Fruit fly (Drosophila melanogaster) whole organism, embryonic: ENCODE data around the gene CG43658.

Experiments used
- Asciz ChIP-seq: fragments of 200-800 bp; sonication (Bioruptor generic); optimal IDR thresholded peaks from 2 replicates; lab custom pipeline; 2017; ENCODE audit warnings: missing biosample characterization, mild to moderate bottlenecking, missing genetic modification characterization, missing genetic modification reagents
- Atf-2 ChIP-seq: fragments of 200-800 bp; sonication (Bioruptor generic); optimal IDR thresholded peaks from 2 replicates; lab custom pipeline; 2016; ENCODE audit warnings: missing biosample characterization, missing genetic modification characterization
- Bdp1 ChIP-seq: fragments of 200-800 bp; sonication (Bioruptor generic); optimal IDR thresholded peaks from 3 replicates; lab custom pipeline; 2016; ENCODE audit warnings: missing biosample characterization, missing genetic modification characterization
- C15 ChIP-seq: fragments of 200-800 bp; sonication (Bioruptor generic); IDR thresholded peaks from 3 replicates; pipeline ENCODE4 v1.3.6; 2022; ENCODE audit warnings: missing biosample characterization, missing genetic modification characterization
- CG1024 ChIP-seq: fragments of 200-800 bp; sonication (Bioruptor generic); IDR thresholded peaks from 2 replicates; pipeline ENCODE4 v1.3.6; 2022; ENCODE audit warnings: missing biosample characterization, missing genetic modification characterization
- CG11247 ChIP-seq: fragments of 200-800 bp; sonication (Bioruptor generic); IDR thresholded peaks from 2 replicates; pipeline ENCODE4 v1.3.6; 2022; ENCODE audit warnings: missing biosample characterization, missing genetic modification characterization
- CG11456 ChIP-seq: fragments of 200-800 bp; sonication (Bioruptor generic); IDR thresholded peaks from 3 replicates; pipeline ENCODE4 v1.3.6; 2022; ENCODE audit warnings: missing biosample characterization, missing genetic modification characterization
- CG1233 ChIP-seq: fragments of 200-800 bp; sonication (Bioruptor generic); optimal IDR thresholded peaks from 4 replicates; lab custom pipeline; 2018; ENCODE audit warnings: missing biosample characterization, mild to moderate bottlenecking, missing genetic modification characterization
- CG14667 ChIP-seq: fragments of 200-800 bp; sonication (Bioruptor generic); IDR thresholded peaks from 2 replicates; pipeline ENCODE4 v1.3.6; 2022; ENCODE audit warnings: missing biosample characterization, missing genetic modification characterization
- CG15073 ChIP-seq: fragments of 200-800 bp; sonication (Bioruptor generic); optimal IDR thresholded peaks from 2 replicates; lab custom pipeline; 2016; ENCODE audit warnings: missing biosample characterization, missing genetic modification characterization
- CG1603 ChIP-seq: fragments of 200-800 bp; sonication (Bioruptor generic); optimal IDR thresholded peaks from 2 replicates; lab custom pipeline; 2019; ENCODE audit warnings: missing biosample characterization, mild to moderate bottlenecking, missing genetic modification characterization, moderate library complexity
- CG16863 ChIP-seq: fragments of 200-800 bp; sonication (Bioruptor generic); optimal IDR thresholded peaks from 3 replicates; lab custom pipeline; 2016; ENCODE audit warnings: missing biosample characterization, missing genetic modification characterization
- CG18476 ChIP-seq: fragments of 200-800 bp; sonication (Bioruptor generic); optimal IDR thresholded peaks from 2 replicates; lab custom pipeline; 2016; ENCODE audit warnings: missing biosample characterization, mild to moderate bottlenecking, missing genetic modification characterization
- CG2678 ChIP-seq: fragments of 200-800 bp; sonication (Bioruptor generic); optimal IDR thresholded peaks from 3 replicates; lab custom pipeline; 2019; ENCODE audit warnings: missing biosample characterization, mild to moderate bottlenecking, missing genetic modification characterization, moderate library complexity
- CG4707 ChIP-seq: fragments of 200-800 bp; sonication (Bioruptor generic); optimal IDR thresholded peaks from 2 replicates; lab custom pipeline; 2018; ENCODE audit warnings: missing biosample characterization, mild to moderate bottlenecking, missing genetic modification characterization, moderate library complexity
- CG7271 ChIP-seq: fragments of 200-800 bp; sonication (Bioruptor generic); optimal IDR thresholded peaks from 2 replicates; lab custom pipeline; 2018; ENCODE audit warnings: missing biosample characterization, mild to moderate bottlenecking, missing genetic modification characterization, moderate library complexity
- CG7839 ChIP-seq: fragments of 200-800 bp; sonication (Bioruptor generic); optimal IDR thresholded peaks from 3 replicates; lab custom pipeline; 2018; ENCODE audit warnings: missing biosample characterization, mild to moderate bottlenecking, missing genetic modification characterization, moderate library complexity
- CG7987 ChIP-seq: fragments of 200-800 bp; sonication (Bioruptor generic); optimal IDR thresholded peaks from 2 replicates; lab custom pipeline; 2018; ENCODE audit warnings: missing biosample characterization, mild to moderate bottlenecking, missing genetic modification characterization, moderate library complexity
- CG8089 ChIP-seq: fragments of 200-800 bp; sonication (Bioruptor generic); optimal IDR thresholded peaks from 3 replicates; lab custom pipeline; 2016; ENCODE audit warnings: missing biosample characterization, missing genetic modification characterization
- CG8924 ChIP-seq: fragments of 200-800 bp; optimal IDR thresholded peaks from 3 replicates; lab custom pipeline; 2019; ENCODE audit warnings: missing biosample characterization, mild to moderate bottlenecking, missing genetic modification characterization, moderate library complexity
- CG9727 ChIP-seq: fragments of 200-800 bp; sonication (Bioruptor generic); optimal IDR thresholded peaks from 3 replicates; lab custom pipeline; 2017; ENCODE audit warnings: missing biosample characterization, mild to moderate bottlenecking, missing genetic modification characterization
- D19A ChIP-seq: fragments of 200-800 bp; optimal IDR thresholded peaks from 3 replicates; lab custom pipeline; 2019; ENCODE audit warnings: missing biosample characterization, mild to moderate bottlenecking, missing genetic modification characterization, moderate library complexity
- Dfd ChIP-seq, 2 experiments: fragments of >200 bp; optimal IDR thresholded peaks; 2 replicates each; lab custom pipeline; 2017; ENCODE audit warnings: missing biosample characterization in 2 of 2, missing genetic modification characterization in 2 of 2
- HLH54F ChIP-seq: fragments of 200-800 bp; sonication (Bioruptor generic); optimal IDR thresholded peaks from 3 replicates; lab custom pipeline; 2016; ENCODE audit warnings: missing biosample characterization, missing genetic modification characterization
- HmgD ChIP-seq: fragments of 200-800 bp; sonication (Bioruptor generic); optimal IDR thresholded peaks from 3 replicates; lab custom pipeline; 2016; ENCODE audit warnings: missing biosample characterization, missing genetic modification characterization
- Hr51 ChIP-seq, 2 experiments: fragments of 200-800 bp; sonication (Bioruptor generic); optimal IDR thresholded peaks; 2 replicates in 1 of 2; 3 replicates in 1 of 2; lab custom pipeline; 2016 to 2018; ENCODE audit warnings: missing biosample characterization in 2 of 2, missing genetic modification characterization in 2 of 2, mild to moderate bottlenecking in 1 of 2, moderate library complexity in 1 of 2
- Max ChIP-seq: fragments of 200-800 bp; sonication (Bioruptor generic); optimal IDR thresholded peaks from 2 replicates; lab custom pipeline; 2016; ENCODE audit warnings: missing biosample characterization, mild to moderate bottlenecking, missing genetic modification characterization
- Myb ChIP-seq: fragments of 200-800 bp; sonication (Bioruptor generic); optimal IDR thresholded peaks from 2 replicates; lab custom pipeline; 2016; ENCODE audit warnings: missing biosample characterization, missing genetic modification characterization
- Rfx ChIP-seq: fragments of 200-800 bp; sonication (Bioruptor generic); IDR thresholded peaks from 2 replicates; pipeline ENCODE4 v1.3.6; 2022; ENCODE audit warnings: missing biosample characterization, missing genetic modification characterization
- Xbp1 ChIP-seq: fragments of 200-800 bp; sonication (Bioruptor generic); optimal IDR thresholded peaks from 3 replicates; lab custom pipeline; 2016; ENCODE audit warnings: missing biosample characterization, mild to moderate bottlenecking, missing genetic modification characterization
- amos ChIP-seq: fragments of 200-800 bp; sonication (Bioruptor generic); IDR thresholded peaks from 2 replicates; pipeline ENCODE4 v1.3.6; 2022; ENCODE audit warnings: missing biosample characterization, missing genetic modification characterization; ENCODE audit not compliant: partially characterized antibody
- aop ChIP-seq: fragments of 200-800 bp; sonication (Bioruptor generic); IDR thresholded peaks from 2 replicates; pipeline ENCODE4 v1.3.6; 2022; ENCODE audit warnings: missing biosample characterization, missing genetic modification characterization
- ase ChIP-seq: fragments of 200-800 bp; sonication (Bioruptor generic); IDR thresholded peaks from 3 replicates; pipeline ENCODE4 v1.3.6; 2022; ENCODE audit warnings: missing biosample characterization, missing genetic modification characterization
- chif ChIP-seq, 2 experiments: fragments of 200-800 bp; sonication (Bioruptor generic); optimal IDR thresholded peaks; 3 replicates each; lab custom pipeline; 2016; ENCODE audit warnings: missing biosample characterization in 2 of 2, missing genetic modification characterization in 2 of 2
- crc ChIP-seq: fragments of 200-800 bp; sonication (Bioruptor generic); optimal IDR thresholded peaks from 2 replicates; lab custom pipeline; 2016; ENCODE audit warnings: missing biosample characterization, missing genetic modification characterization
- crp ChIP-seq, 2 experiments: fragments of 200-800 bp; sonication (Bioruptor generic); optimal IDR thresholded peaks; 2 replicates in 1 of 2; 3 replicates in 1 of 2; lab custom pipeline; 2017; ENCODE audit warnings: missing biosample characterization in 2 of 2, missing genetic modification characterization in 2 of 2, mild to moderate bottlenecking in 1 of 2, moderate library complexity in 1 of 2
- danr ChIP-seq: fragments of 200-800 bp; sonication (Bioruptor generic); IDR thresholded peaks from 2 replicates; pipeline ENCODE4 v1.3.6; 2022; ENCODE audit warnings: missing biosample characterization, missing genetic modification characterization
- fu2 ChIP-seq: fragments of 200-800 bp; sonication (Bioruptor generic); optimal IDR thresholded peaks from 2 replicates; lab custom pipeline; 2016; ENCODE audit warnings: missing biosample characterization, missing genetic modification characterization
- her ChIP-seq: fragments of 200-800 bp; sonication (Bioruptor generic); optimal IDR thresholded peaks from 2 replicates; lab custom pipeline; 2016; ENCODE audit warnings: missing biosample characterization, missing genetic modification characterization
- hkb ChIP-seq, 2 experiments: fragments of 200-800 bp in 1 of 2; fragments of >200 bp in 1 of 2; sonication (Bioruptor generic) in 1 of 2; IDR thresholded peaks in 1 of 2; optimal IDR thresholded peaks in 1 of 2; 2 replicates each; pipeline versions ENCODE4 v1.3.6 to Lab custom; 2017 to 2022; ENCODE audit warnings: missing biosample characterization in 1 of 2, missing genetic modification characterization in 1 of 2
- insv ChIP-seq, 2 experiments: fragments of 200-800 bp; sonication (Bioruptor generic); optimal IDR thresholded peaks; 3 replicates each; lab custom pipeline; 2016 to 2018; ENCODE audit warnings: missing biosample characterization in 2 of 2, missing genetic modification characterization in 2 of 2
- jigr1 ChIP-seq: fragments of 200-800 bp; sonication (Bioruptor generic); IDR thresholded peaks from 3 replicates; pipeline ENCODE4 v1.3.6; 2022; ENCODE audit warnings: missing biosample characterization, missing genetic modification characterization
- jumu ChIP-seq: fragments of 200-800 bp; sonication (Bioruptor generic); optimal IDR thresholded peaks from 3 replicates; lab custom pipeline; 2016; ENCODE audit warnings: missing biosample characterization, missing genetic modification characterization
- kay ChIP-seq: fragments of 200-800 bp; sonication (Bioruptor generic); optimal IDR thresholded peaks from 2 replicates; lab custom pipeline; 2016; ENCODE audit warnings: missing biosample characterization, missing genetic modification characterization
- klu ChIP-seq: fragments of 200-800 bp; sonication (Bioruptor generic); IDR thresholded peaks from 2 replicates; pipeline ENCODE4 v1.3.6; 2022; ENCODE audit warnings: missing biosample characterization, missing genetic modification characterization
- nerfin-2 ChIP-seq: fragments of 200-800 bp; sonication (Bioruptor generic); IDR thresholded peaks from 2 replicates; pipeline ENCODE4 v1.3.6; 2022; ENCODE audit warnings: missing biosample characterization, missing genetic modification characterization; ENCODE audit not compliant: partially characterized antibody
- schlank ChIP-seq: fragments of 200-800 bp; sonication (Bioruptor generic); optimal IDR thresholded peaks from 2 replicates; lab custom pipeline; 2018; ENCODE audit warnings: missing biosample characterization, mild to moderate bottlenecking, missing genetic modification characterization
- scrt ChIP-seq: fragments of 200-800 bp; sonication (Bioruptor generic); optimal IDR thresholded peaks from 2 replicates; lab custom pipeline; 2018; ENCODE audit warnings: missing biosample characterization, mild to moderate bottlenecking, missing genetic modification characterization, moderate library complexity
- sens-2 ChIP-seq: fragments of 200-800 bp; sonication (Bioruptor generic); IDR thresholded peaks from 2 replicates; pipeline ENCODE4 v1.3.6; 2022; ENCODE audit warnings: missing biosample characterization, missing genetic modification characterization
- sima ChIP-seq: fragments of 200-800 bp; sonication (Bioruptor generic); optimal IDR thresholded peaks from 2 replicates; lab custom pipeline; 2016; ENCODE audit warnings: missing biosample characterization, missing genetic modification characterization
- sr ChIP-seq: fragments of 200-800 bp; sonication (Bioruptor generic); IDR thresholded peaks from 3 replicates; pipeline ENCODE4 v1.3.6; 2022; ENCODE audit warnings: missing biosample characterization, missing genetic modification characterization
- vfl ChIP-seq: fragments of 200-800 bp; sonication (Bioruptor generic); optimal IDR thresholded peaks from 2 replicates; lab custom pipeline; 2016; ENCODE audit warnings: missing biosample characterization, missing genetic modification characterization

Gene CG43658

dm6 chrX:17578124-17578523 lies 17.1 kb upstream of the CG43658 start (continued):
- no peak for TF ChIP-seq sr (GFP tag; lab: Robert Waterston, UW)
- TF ChIP-seq kay (GFP tag; lab: Kevin White, UChicago), result no peak
- TF ChIP-seq HLH54F (GFP tag; lab: Kevin White, UChicago), result peak; percentile 27
- no peak for TF ChIP-seq klu
- TF ChIP-seq CG18476 (GFP tag; lab: Kevin White, UChicago), result no peak
- no peak for TF ChIP-seq nerfin-2 (GFP tag; lab: Robert Waterston, UW)
- TF ChIP-seq hkb (optimal IDR thresholded peaks at IDR 0.05; lab: Kevin White, UChicago), result no peak
- TF ChIP-seq hkb (GFP tag; IDR thresholded peaks at IDR 0.05; lab: Robert Waterston, UW), result 0 out of 2 replicates have a peak, but pooled peaks have one; percentile 34
- no peak for TF ChIP-seq Myb
- TF ChIP-seq schlank (tag; lab: Kevin White, UChicago), result no peak
- TF ChIP-seq Rfx (GFP tag; lab: Robert Waterston, UW), result peak; percentile 46
- no peak for TF ChIP-seq sima
- no peak for TF ChIP-seq sens-2
- TF ChIP-seq amos (GFP tag; lab: Robert Waterston, UW), result no peak
- no peak for TF ChIP-seq Xbp1
- no peak for TF ChIP-seq Dfd (GFP tag; optimal IDR thresholded peaks at IDR 0.05; lab: Kevin White, UChicago)
- no peak for TF ChIP-seq her (GFP tag; lab: Kevin White, UChicago)
- TF ChIP-seq CG11247 (GFP tag; lab: Robert Waterston, UW), result no peak
- TF ChIP-seq CG2678, result peak; percentile 34
- no peak for TF ChIP-seq CG16863
- TF ChIP-seq jumu (GFP tag; lab: Kevin White, UChicago), result peak; percentile 25
- TF ChIP-seq D19A (tag; lab: Kevin White, UChicago), result no peak
- no peak for TF ChIP-seq CG1024 (GFP tag; lab: Robert Waterston, UW)
- no peak for TF ChIP-seq CG4707 (GFP tag; lab: Kevin White, UChicago)
- peak; percentile 32 for TF ChIP-seq CG7839 (tag; lab: Kevin White, UChicago)
- TF ChIP-seq CG14667 (GFP tag; lab: Robert Waterston, UW), result no peak
- no peak for TF ChIP-seq CG1233
- peak in 1 of 2 experiments; percentile 29 for TF ChIP-seq Hr51 (GFP tag; optimal IDR thresholded peaks at IDR 0.05; lab: Kevin White, UChicago)
- no peak for TF ChIP-seq crp (GFP tag; optimal IDR thresholded peaks at IDR 0.05; lab: Kevin White, UChicago)
- no peak for TF ChIP-seq chif (GFP tag; optimal IDR thresholded peaks at IDR 0.05; lab: Kevin White, UChicago)
- TF ChIP-seq CG7271 (tag; lab: Kevin White, UChicago), result no peak
- TF ChIP-seq CG11456 (GFP tag; lab: Robert Waterston, UW), result no peak
- TF ChIP-seq vfl (GFP tag; lab: Kevin White, UChicago), result peak; percentile 8
- no peak for TF ChIP-seq jigr1 (GFP tag; lab: Robert Waterston, UW)
- TF ChIP-seq CG7987, result no peak
- TF ChIP-seq Atf-2 (GFP tag; lab: Kevin White, UChicago), result no peak
- no peak for TF ChIP-seq ase (GFP tag; lab: Robert Waterston, UW)
- TF ChIP-seq danr (GFP tag; lab: Robert Waterston, UW), result no peak
- TF ChIP-seq CG9727 (GFP tag; lab: Kevin White, UChicago), result peak; percentile 37
- no peak for TF ChIP-seq CG15073
- no peak for TF ChIP-seq Bdp1 (GFP tag; lab: Kevin White, UChicago)
- TF ChIP-seq C15 (GFP tag; lab: Robert Waterston, UW), result no peak
- TF ChIP-seq Max (GFP tag; lab: Kevin White, UChicago), result no peak
- TF ChIP-seq CG8924 (tag; lab: Kevin White, UChicago), result peak; percentile 9
- peak; percentile 49 for TF ChIP-seq scrt (GFP tag; lab: Kevin White, UChicago)
- no peak for TF ChIP-seq HmgD (GFP tag; lab: Kevin White, UChicago)
- no peak for TF ChIP-seq Asciz (GFP tag; lab: Kevin White, UChicago)
- TF ChIP-seq CG8089, result no peak
- no peak for TF ChIP-seq crc (GFP tag; lab: Kevin White, UChicago)
- peak; percentile 29 for TF ChIP-seq fu2
- TF ChIP-seq CG1603 (tag; lab: Kevin White, UChicago), result peak; percentile 36
- TF ChIP-seq insv (GFP tag; optimal IDR thresholded peaks at IDR 0.05; lab: Kevin White, UChicago), result no peak
- TF ChIP-seq aop, result no peak
